Fruit fly (Drosophila melanogaster) S2 (cell line): ENCODE results near the gene CG31805.

ENCODE experiments used
- CG8478 ChIP-seq: fragments of >200 bp; optimal IDR thresholded peaks from 2 replicates; lab custom pipeline; 2018
- CTCF ChIP-seq, 2 experiments: fragments of >200 bp; optimal IDR thresholded peaks; 2 replicates each; lab custom pipeline; 2018

dm6 chr2L:16902003-16902402 is 1.7 kb upstream of the CG31805 start, which contains the start of gene CG12288:
- no peak for TF ChIP-seq CTCF (optimal IDR thresholded peaks at IDR 0.05; lab: Kevin White, UChicago)
- no peak for TF ChIP-seq CG8478 (lab: Kevin White, UChicago)
